Worm (Caenorhabditis elegans) whole organism, early embryonic: ENCODE results near the gene Y13C8A.1.

Experiments
- B0310.2 ChIP-seq: sonication (generic microtip); optimal IDR thresholded peaks from 2 replicates; lab custom pipeline; 2016; ENCODE audit warnings: mild to moderate bottlenecking, missing genetic modification characterization, missing compliant biosample characterization
- F13C5.2 ChIP-seq: sonication (generic microtip); optimal IDR thresholded peaks from 2 replicates; lab custom pipeline; 2017; ENCODE audit warnings: mild to moderate bottlenecking, missing genetic modification characterization, inconsistent platforms, missing compliant biosample characterization
- aly-1 ChIP-seq: sonication (generic microtip); optimal IDR thresholded peaks from 2 replicates; lab custom pipeline; 2016; ENCODE audit warnings: missing genetic modification characterization, missing compliant biosample characterization
- ama-1 ChIP-seq: fragments of 150-350 bp; optimal IDR thresholded peaks from 2 replicates; lab custom pipeline; 2014
- ceh-13 ChIP-seq: fragments of 200-800 bp; sonication (Bioruptor generic); optimal IDR thresholded peaks from 2 replicates; lab custom pipeline; 2018; ENCODE audit warnings: mild to moderate bottlenecking, missing genetic modification characterization, missing compliant biosample characterization
- ceh-36 ChIP-seq: sonication (generic microtip); optimal IDR thresholded peaks from 2 replicates; lab custom pipeline; 2016; ENCODE audit warnings: missing genetic modification characterization, inconsistent platforms, missing compliant biosample characterization
- ets-7 ChIP-seq: sonication (generic microtip); optimal IDR thresholded peaks from 2 replicates; lab custom pipeline; 2016; ENCODE audit warnings: missing genotype, missing genetic modification characterization, missing compliant biosample characterization
- flt-1 ChIP-seq: fragments of 200-800 bp; sonication (Bioruptor generic); IDR thresholded peaks from 2 replicates; pipeline ENCODE4 v1.3.6; 2022; ENCODE audit warnings: missing genetic modification characterization, missing compliant biosample characterization
- hmbx-1 ChIP-seq: sonication (generic microtip); optimal IDR thresholded peaks from 2 replicates; lab custom pipeline; 2016; ENCODE audit warnings: mild to moderate bottlenecking, missing genetic modification characterization, missing compliant biosample characterization
- hmg-4 ChIP-seq: fragments of 200-800 bp; sonication (Bioruptor generic); optimal IDR thresholded peaks from 2 replicates; lab custom pipeline; 2018; ENCODE audit warnings: mild to moderate bottlenecking, missing genetic modification characterization, missing compliant biosample characterization
- hnd-1 ChIP-seq: sonication (generic microtip); optimal IDR thresholded peaks from 2 replicates; lab custom pipeline; 2016; ENCODE audit warnings: missing genetic modification characterization, missing compliant biosample characterization
- pes-1 ChIP-seq: fragments of 200-800 bp; sonication (Bioruptor generic); IDR thresholded peaks from 2 replicates; pipeline ENCODE4 v1.3.6; 2022; ENCODE audit warnings: missing genetic modification reagents, missing genetic modification characterization, missing compliant biosample characterization
- scrt-1 ChIP-seq: fragments of 200-800 bp; sonication (Bioruptor generic); IDR thresholded peaks from 2 replicates; pipeline ENCODE4 v1.3.6; 2022; ENCODE audit warnings: missing genetic modification characterization, missing compliant biosample characterization
- sea-1 ChIP-seq: fragments of 200-800 bp; sonication (Bioruptor generic); conservative IDR thresholded peaks from 2 replicates; pipeline ENCODE4 v1.3.6; 2022; ENCODE audit warnings: missing genetic modification characterization, missing compliant biosample characterization
- tbx-11 ChIP-seq: fragments of 200-800 bp; sonication (Bioruptor generic); IDR thresholded peaks from 2 replicates; pipeline ENCODE4 v1.3.6; 2022; ENCODE audit warnings: missing genetic modification characterization, missing compliant biosample characterization
- tbx-37 ChIP-seq: fragments of 200-800 bp; sonication (Bioruptor generic); conservative IDR thresholded peaks from 2 replicates; pipeline ENCODE4 v1.3.6; 2022; ENCODE audit warnings: missing genetic modification reagents, missing genetic modification characterization, missing compliant biosample characterization
- tra-4 ChIP-seq: sonication (generic microtip); optimal IDR thresholded peaks from 2 replicates; lab custom pipeline; 2017; ENCODE audit warnings: missing genetic modification characterization, missing compliant biosample characterization

The Y13C8A.1 gene

ce11 chrX:16921533-16921932, 38.0 kb downstream of the Y13C8A.1 start, which contains the start of gene fbxb-114:
Gene fbxb-114 (plus strand): TSS chrX:16921833.
- TF ChIP-seq hnd-1 (tag; lab: Kevin White, UChicago) = no peak
- no peak for TF ChIP-seq tbx-11
- TF ChIP-seq tbx-37 = no peak

DNA sequence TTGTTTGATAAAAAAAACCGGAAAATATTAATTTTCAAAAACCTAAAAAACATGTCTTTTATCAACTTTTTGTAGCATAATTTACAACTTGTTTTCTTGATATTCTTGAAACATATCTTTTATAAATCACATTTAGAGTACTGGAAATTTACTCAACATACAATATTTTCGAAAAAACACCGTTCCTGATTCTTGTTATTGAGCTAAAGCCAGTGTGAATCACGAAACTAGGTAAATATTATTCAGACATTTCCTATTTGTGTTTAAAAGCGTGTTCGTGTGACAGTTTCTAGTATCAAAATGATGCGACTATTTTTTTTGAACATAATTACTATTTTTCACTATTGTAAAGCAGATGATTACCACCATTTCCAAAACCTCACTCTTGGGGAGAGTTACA, 40.1 kb downstream of the Y13C8A.1 start, which contains the start of gene C30E1.4:
TSS of gene C30E1.4 (plus strand) at position 301 of the 400 bp plus-strand sequence.
- TF ChIP-seq B0310.2 (tag; lab: Kevin White, UChicago) (no peak), hnd-1 (tag; lab: Kevin White, UChicago) (no peak), pes-1 (GFP tag; lab: Robert Waterston, UW) (no peak), ama-1 (lab: Kevin White, UChicago) (no peak), hmbx-1 (tag; lab: Kevin White, UChicago) (no peak), tra-4 (tag; lab: Kevin White, UChicago) (no peak), aly-1 (tag; lab: Kevin White, UChicago) (no peak), scrt-1 (GFP tag; lab: Robert Waterston, UW) (no peak), ceh-13 (GFP tag; lab: Kevin White, UChicago) (no peak)

- 0 out of 2 replicates have a peak, but pooled peaks have one; percentile 45 for TF ChIP-seq sea-1 (GFP tag; lab: Robert Waterston, UW)
- TF ChIP-seq tra-4 (tag; lab: Kevin White, UChicago) = no peak
These were observed 41.8 kb downstream of the Y13C8A.1 start for ce11 chrX:16925343-16925742.

DNA sequence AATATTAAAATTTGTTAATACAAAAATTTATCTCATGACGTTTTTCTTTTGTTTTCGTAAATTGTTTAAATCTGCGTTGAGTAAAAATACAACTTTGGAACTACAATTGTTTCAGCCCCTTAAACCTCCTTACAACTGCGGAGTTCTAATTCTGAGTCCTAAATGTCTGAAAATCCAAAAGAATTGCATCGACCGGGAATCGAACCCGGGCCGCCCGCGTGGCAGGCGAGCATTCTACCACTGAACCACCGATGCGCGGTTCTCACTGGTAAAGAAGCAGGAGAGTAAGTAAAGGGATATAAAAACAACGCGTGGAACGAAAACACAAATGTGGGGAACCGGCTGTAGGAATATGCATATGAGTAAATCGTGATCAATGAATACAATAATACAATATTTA, 44.6 kb downstream of the Y13C8A.1 start:
- TF ChIP-seq hnd-1 (tag; lab: Kevin White, UChicago) = peak; percentile 67
- TF ChIP-seq hmbx-1 (tag; lab: Kevin White, UChicago) = peak; percentile 54
- TF ChIP-seq pes-1 (GFP tag; lab: Robert Waterston, UW) = peak; percentile 90
- TF ChIP-seq tbx-37 = peak; percentile 77
- TF ChIP-seq aly-1 (tag; lab: Kevin White, UChicago) = peak; percentile 80
- TF ChIP-seq sea-1 (GFP tag; lab: Robert Waterston, UW) = peak; percentile 85
- TF ChIP-seq ceh-13 (GFP tag; lab: Kevin White, UChicago) = peak; percentile 82
- TF ChIP-seq ets-7 (tag; lab: Kevin White, UChicago) = peak; percentile 68
- peak; percentile 89 for TF ChIP-seq scrt-1 (GFP tag; lab: Robert Waterston, UW)
- TF ChIP-seq hmg-4 (GFP tag; lab: Kevin White, UChicago) = peak; percentile 95
- TF ChIP-seq F13C5.2 (tag; lab: Kevin White, UChicago) = peak; percentile 95
- TF ChIP-seq ceh-36 (tag; lab: Kevin White, UChicago) = peak; percentile 84
- no peak; the same call in none of the 2 replicates for TF ChIP-seq tbx-11
- no peak for TF ChIP-seq tra-4 (tag; lab: Kevin White, UChicago)
- no peak for TF ChIP-seq ama-1 (lab: Kevin White, UChicago)
- TF ChIP-seq flt-1 (GFP tag; lab: Robert Waterston, UW) = peak; percentile 83
- TF ChIP-seq B0310.2 (tag; lab: Kevin White, UChicago) = peak; percentile 67

DNA sequence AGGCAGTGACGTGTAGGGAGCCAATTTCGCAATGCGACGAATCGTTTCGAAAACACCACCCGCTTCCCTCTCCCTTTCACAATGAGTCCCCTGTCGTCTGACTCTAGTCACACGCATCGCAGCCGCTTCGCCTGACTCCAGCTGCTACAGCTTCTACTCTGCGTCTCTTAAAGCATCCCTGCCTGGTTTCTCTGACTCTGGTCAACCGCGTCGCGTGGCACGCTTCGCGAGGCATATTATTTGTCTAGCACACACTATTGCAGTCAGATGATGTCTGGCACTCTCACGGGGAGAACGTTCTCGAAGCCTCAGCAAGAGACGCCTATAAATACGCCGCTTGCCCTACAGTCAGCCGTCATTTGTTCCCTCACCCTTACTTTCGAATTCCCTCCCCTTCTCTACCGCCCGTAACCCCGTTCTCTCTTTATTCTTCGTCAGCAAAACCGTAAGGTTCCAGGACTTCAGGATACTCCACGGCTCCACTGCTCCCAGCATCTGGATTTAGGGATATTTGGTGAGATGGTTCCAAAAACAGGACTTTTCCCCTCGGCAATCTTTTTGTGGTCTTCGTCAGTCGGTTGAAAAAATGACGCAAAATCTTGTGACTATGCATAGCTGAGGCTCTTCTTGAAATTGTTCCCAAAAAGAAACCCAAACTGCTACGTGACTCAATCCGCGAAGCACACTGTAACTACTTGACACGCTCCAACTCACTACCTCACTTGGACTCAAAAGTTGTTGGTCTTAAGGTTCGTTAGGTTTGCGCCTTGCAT, 46.2 kb downstream of the Y13C8A.1 start:
- peak; percentile 95 for TF ChIP-seq hmg-4 (GFP tag; lab: Kevin White, UChicago)
- TF ChIP-seq hnd-1 (tag; lab: Kevin White, UChicago) = peak; percentile 58
- TF ChIP-seq tra-4 (tag; lab: Kevin White, UChicago) = peak; percentile 83
- peak; percentile 80 for TF ChIP-seq B0310.2 (tag; lab: Kevin White, UChicago)
- peak; percentile 74 for TF ChIP-seq sea-1 (GFP tag; lab: Robert Waterston, UW)
- peak; percentile 78 for TF ChIP-seq ceh-36 (tag; lab: Kevin White, UChicago)
- TF ChIP-seq aly-1 (tag; lab: Kevin White, UChicago) = peak; percentile 70
- TF ChIP-seq hmbx-1 (tag; lab: Kevin White, UChicago) = peak; percentile 69
- no peak for TF ChIP-seq ceh-13 (GFP tag; lab: Kevin White, UChicago)
- peak; percentile 50 for TF ChIP-seq tbx-37
- peak; percentile 59; the same call in 1 of the 2 replicates for TF ChIP-seq tbx-11
- TF ChIP-seq flt-1 (GFP tag; lab: Robert Waterston, UW) = peak; percentile 55
- peak; percentile 78 for TF ChIP-seq F13C5.2 (tag; lab: Kevin White, UChicago)
- TF ChIP-seq ama-1 (lab: Kevin White, UChicago) = peak; percentile 99
- TF ChIP-seq scrt-1 (GFP tag; lab: Robert Waterston, UW) = 0 out of 2 replicates have a peak, but pooled peaks have one; percentile 64
- peak; percentile 71 for TF ChIP-seq pes-1 (GFP tag; lab: Robert Waterston, UW)
- no peak for TF ChIP-seq ets-7 (tag; lab: Kevin White, UChicago)

- no peak for TF ChIP-seq ceh-13 (GFP tag; lab: Kevin White, UChicago)
- no peak for TF ChIP-seq F13C5.2 (tag; lab: Kevin White, UChicago)
- no peak for TF ChIP-seq flt-1 (GFP tag; lab: Robert Waterston, UW)
- TF ChIP-seq tra-4 (tag; lab: Kevin White, UChicago) = no peak
- no peak for TF ChIP-seq hnd-1 (tag; lab: Kevin White, UChicago)
- TF ChIP-seq tbx-37 = no peak
- TF ChIP-seq hmbx-1 (tag; lab: Kevin White, UChicago) = no peak
- TF ChIP-seq scrt-1 (GFP tag; lab: Robert Waterston, UW) = no peak
These were observed 46.8 kb downstream of the Y13C8A.1 start for ce11 chrX:16930333-16930621.

DNA sequence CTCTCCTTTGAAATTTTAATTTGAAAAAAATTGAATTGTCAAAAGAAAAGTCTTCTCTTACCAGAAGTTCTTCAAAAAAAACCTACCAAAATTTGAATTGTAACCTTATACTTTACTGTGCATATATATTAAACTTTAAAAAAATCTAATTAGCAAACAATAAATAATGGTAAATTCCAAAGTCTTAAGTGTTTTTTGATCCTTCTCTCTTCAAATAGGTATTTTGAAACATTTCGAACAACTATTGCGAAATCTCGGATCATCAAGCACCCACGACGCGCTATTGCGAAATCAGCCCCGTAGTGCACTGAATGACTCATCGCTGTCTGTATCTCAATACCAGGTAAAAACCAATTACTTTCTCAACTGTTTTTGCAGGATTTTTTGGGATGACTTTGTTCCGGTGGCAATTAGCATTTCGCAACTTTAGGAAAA, 47.2 kb downstream of the Y13C8A.1 start:
- TF ChIP-seq aly-1 (tag; lab: Kevin White, UChicago) = no peak
- TF ChIP-seq F13C5.2 (tag; lab: Kevin White, UChicago) = no peak
- no peak for TF ChIP-seq hmg-4 (GFP tag; lab: Kevin White, UChicago)
- peak; percentile 21 for TF ChIP-seq hnd-1 (tag; lab: Kevin White, UChicago)
- no peak for TF ChIP-seq tbx-11
- no peak for TF ChIP-seq hmbx-1 (tag; lab: Kevin White, UChicago)
- TF ChIP-seq ets-7 (tag; lab: Kevin White, UChicago) = no peak
- TF ChIP-seq ama-1 (lab: Kevin White, UChicago) = no peak
- TF ChIP-seq flt-1 (GFP tag; lab: Robert Waterston, UW) = 0 out of 2 replicates have a peak, but pooled peaks have one; percentile 16
- TF ChIP-seq ceh-13 (GFP tag; lab: Kevin White, UChicago) = no peak
